Fruit fly (Drosophila melanogaster): ENCODE results near the gene CG4768.

CG4768 gene

dm6 chrX:16813226-16813625, 21.3 kb downstream of the CG4768 start (continued):
- peak; percentile 5 for TF ChIP-seq ind (GFP tag; optimal IDR thresholded peaks at IDR 0.05)
- no peak for TF ChIP-seq Hr39 (optimal IDR thresholded peaks at IDR 0.05)
- no peak for TF ChIP-seq jumu (GFP tag; optimal IDR thresholded peaks at IDR 0.05)
- no peak for TF ChIP-seq bowl (GFP tag; IDR thresholded peaks at IDR 0.05)
- no peak for TF ChIP-seq Lpt (GFP tag; optimal IDR thresholded peaks at IDR 0.05)
- no peak for TF ChIP-seq klu (GFP tag; IDR thresholded peaks at IDR 0.05)
- no peak for TF ChIP-seq CG8478 (optimal IDR thresholded peaks at IDR 0.05)
- TF ChIP-seq Usf (GFP tag; optimal IDR thresholded peaks at IDR 0.05), result no peak
- TF ChIP-seq ro (GFP tag; IDR thresholded peaks at IDR 0.05), result no peak
- no peak for TF ChIP-seq dimm (GFP tag; IDR thresholded peaks at IDR 0.05)
- no peak for TF ChIP-seq Elba2 (GFP tag; optimal IDR thresholded peaks at IDR 0.05)
- TF ChIP-seq CG7963 (GFP tag; IDR thresholded peaks at IDR 0.05; ENCODE audit: partially characterized antibody), result no peak
- no peak for TF ChIP-seq sim (GFP tag; IDR thresholded peaks at IDR 0.05)
- no peak for TF ChIP-seq Spps (tag; optimal IDR thresholded peaks at IDR 0.05)
- TF ChIP-seq CG17612 (GFP tag; IDR thresholded peaks at IDR 0.05), result no peak
- no peak for TF ChIP-seq NfI (GFP tag; optimal IDR thresholded peaks at IDR 0.05)
- peak; percentile 6 for TF ChIP-seq CG1602 (GFP tag; optimal IDR thresholded peaks at IDR 0.05)
- TF ChIP-seq CG16813 (GFP tag; IDR thresholded peaks at IDR 0.05; ENCODE audit: partially characterized antibody), result no peak
- TF ChIP-seq CG11085 (GFP tag; IDR thresholded peaks at IDR 0.05), result no peak
- no peak for TF ChIP-seq Stat92E (GFP tag; optimal IDR thresholded peaks at IDR 0.05)
- TF ChIP-seq CG11696 (GFP tag; IDR thresholded peaks at IDR 0.05), result no peak
- TF ChIP-seq PHDP (tag; optimal IDR thresholded peaks at IDR 0.05), result peak; percentile 21
- TF ChIP-seq wor (GFP tag; IDR thresholded peaks at IDR 0.05), result no peak
- TF ChIP-seq dmrt11E (tag; optimal IDR thresholded peaks at IDR 0.05), result no peak
- TF ChIP-seq ab (GFP tag; optimal IDR thresholded peaks at IDR 0.05), result no peak
- no peak for TF ChIP-seq CG14965 (GFP tag; optimal IDR thresholded peaks at IDR 0.05; ENCODE audit: borderline replicate concordance)
- TF ChIP-seq B-H2 (GFP tag; optimal IDR thresholded peaks at IDR 0.05), result no peak
- no peak for TF ChIP-seq slp2 (GFP tag; optimal IDR thresholded peaks at IDR 0.05)
- TF ChIP-seq CkIIα-i1 (GFP tag; IDR thresholded peaks at IDR 0.05), result no peak
- TF ChIP-seq Xrp1 (GFP tag; IDR thresholded peaks at IDR 0.05), result no peak
- no peak for TF ChIP-seq twi (tag; optimal IDR thresholded peaks at IDR 0.05)
- TF ChIP-seq CG10366 (GFP tag; IDR thresholded peaks at IDR 0.05), result peak; percentile 10; the same call in 1 of the 2 replicates
- no peak for TF ChIP-seq CG12744 (GFP tag; optimal IDR thresholded peaks at IDR 0.05)
- no peak for TF ChIP-seq scrt (GFP tag; optimal IDR thresholded peaks at IDR 0.05)
- TF ChIP-seq vfl (GFP tag; optimal IDR thresholded peaks at IDR 0.05), result no peak
- TF ChIP-seq CG2712 (tag; optimal IDR thresholded peaks at IDR 0.05), result peak; percentile 45
- TF ChIP-seq CG1529 (GFP tag; optimal IDR thresholded peaks at IDR 0.05), result no peak
- no peak for TF ChIP-seq pros (GFP tag; optimal IDR thresholded peaks at IDR 0.05)
- TF ChIP-seq CG34224 (GFP tag; IDR thresholded peaks at IDR 0.05; ENCODE audit: partially characterized antibody), result no peak
- TF ChIP-seq CG9609 (GFP tag; optimal IDR thresholded peaks at IDR 0.05), result no peak
- TF ChIP-seq sqz (GFP tag; optimal IDR thresholded peaks at IDR 0.05), result no peak
- TF ChIP-seq Jarid2 (GFP tag; optimal IDR thresholded peaks at IDR 0.05), result no peak
- no peak for TF ChIP-seq Camta (GFP tag; optimal IDR thresholded peaks at IDR 0.05)
- no peak for TF ChIP-seq eyg (GFP tag; optimal IDR thresholded peaks at IDR 0.05)
- TF ChIP-seq tin (GFP tag; optimal IDR thresholded peaks at IDR 0.05), result no peak
- TF ChIP-seq CG10267 (tag; optimal IDR thresholded peaks at IDR 0.05), result peak; percentile 14
- no peak for TF ChIP-seq CG15696 (tag; optimal IDR thresholded peaks at IDR 0.05)
- no peak for TF ChIP-seq Chrac-16 (GFP tag; optimal IDR thresholded peaks at IDR 0.05)
- no peak for TF ChIP-seq lab (GFP tag; optimal IDR thresholded peaks at IDR 0.05)
- TF ChIP-seq vvl (GFP tag; IDR thresholded peaks at IDR 0.05), result 0 out of 2 replicates have a peak, but pooled peaks have one; percentile 14
- TF ChIP-seq CG12155 (GFP tag; optimal IDR thresholded peaks at IDR 0.05), result no peak
- TF ChIP-seq trem (tag; optimal IDR thresholded peaks at IDR 0.05), result no peak
- TF ChIP-seq Ada2b (GFP tag; IDR thresholded peaks at IDR 0.05), result peak; percentile 47; the same call in 1 of the 2 replicates

Data from whole organism, embryonic.